Fruit fly (Drosophila melanogaster) whole organism, embryonic: ENCODE data around the gene CG31495.
A peak's percentile ranks its signal among the peaks of the same experiment; 100 is the strongest.

Experiments used
- ATbp ChIP-seq: fragments of 200-800 bp; sonication (Bioruptor generic); optimal IDR thresholded peaks from 2 replicates; lab custom pipeline; 2017; ENCODE audit warnings: missing biosample characterization, mild to moderate bottlenecking, missing genetic modification characterization, missing genetic modification reagents
- Blimp-1 ChIP-seq: fragments of 200-800 bp; sonication (Bioruptor generic); optimal IDR thresholded peaks from 3 replicates; lab custom pipeline; 2018; ENCODE audit warnings: missing biosample characterization, missing genetic modification characterization, mild to moderate bottlenecking, moderate library complexity, missing genetic modification reagents
- CG11247 ChIP-seq: fragments of 200-800 bp; sonication (Bioruptor generic); IDR thresholded peaks from 2 replicates; pipeline ENCODE4 v1.3.6; 2022; ENCODE audit warnings: missing biosample characterization, missing genetic modification characterization
- CG11456 ChIP-seq: fragments of 200-800 bp; sonication (Bioruptor generic); IDR thresholded peaks from 3 replicates; pipeline ENCODE4 v1.3.6; 2022; ENCODE audit warnings: missing biosample characterization, missing genetic modification characterization
- CG12071 ChIP-seq: fragments of 200-800 bp; sonication (Bioruptor generic); optimal IDR thresholded peaks from 3 replicates; lab custom pipeline; 2018; ENCODE audit warnings: missing biosample characterization, mild to moderate bottlenecking, missing genetic modification characterization
- CG14050 ChIP-seq: fragments of 200-800 bp; sonication (Bioruptor generic); IDR thresholded peaks from 3 replicates; pipeline ENCODE4 v1.3.6; 2022; ENCODE audit warnings: missing biosample characterization, missing genetic modification characterization
- CG14860 ChIP-seq: fragments of 200-800 bp; sonication (Bioruptor generic); IDR thresholded peaks from 3 replicates; pipeline ENCODE4 v1.3.6; 2022; ENCODE audit warnings: missing biosample characterization, missing genetic modification characterization; ENCODE audit not compliant: partially characterized antibody
- CG17912 ChIP-seq: fragments of 200-800 bp; sonication (Bioruptor generic); optimal IDR thresholded peaks from 2 replicates; lab custom pipeline; 2018; ENCODE audit warnings: missing biosample characterization, mild to moderate bottlenecking, missing genetic modification characterization
- CG1792 ChIP-seq: fragments of 200-800 bp; sonication (Bioruptor generic); optimal IDR thresholded peaks from 2 replicates; lab custom pipeline; 2016; ENCODE audit warnings: missing biosample characterization, missing genetic modification characterization
- CG18599 ChIP-seq: fragments of 200-800 bp; sonication (Bioruptor generic); optimal IDR thresholded peaks from 3 replicates; lab custom pipeline; 2017; ENCODE audit warnings: missing biosample characterization, missing genetic modification characterization, mild to moderate bottlenecking, moderate library complexity, missing genetic modification reagents
- CG2116 ChIP-seq: fragments of 200-800 bp; sonication (Bioruptor generic); optimal IDR thresholded peaks from 3 replicates; lab custom pipeline; 2018; ENCODE audit warnings: missing biosample characterization, mild to moderate bottlenecking, missing genetic modification characterization
- CG2712 ChIP-seq: fragments of 200-800 bp; optimal IDR thresholded peaks from 3 replicates; lab custom pipeline; 2019; ENCODE audit warnings: missing biosample characterization, mild to moderate bottlenecking, missing genetic modification characterization, moderate library complexity
- CG2875 ChIP-seq: fragments of 200-800 bp; sonication (Bioruptor generic); optimal IDR thresholded peaks from 2 replicates; lab custom pipeline; 2017; ENCODE audit warnings: missing biosample characterization, mild to moderate bottlenecking, missing genetic modification characterization, missing genetic modification reagents
- CG30020 ChIP-seq: fragments of 200-800 bp; optimal IDR thresholded peaks from 2 replicates; lab custom pipeline; 2019; ENCODE audit warnings: missing biosample characterization, mild to moderate bottlenecking, missing genetic modification characterization, moderate library complexity
- CG34422 ChIP-seq: fragments of 200-800 bp; sonication (Bioruptor generic); IDR thresholded peaks from 3 replicates; pipeline ENCODE4 v1.3.6; 2022; ENCODE audit warnings: missing biosample characterization, missing genetic modification characterization
- CG4424 ChIP-seq: fragments of 200-800 bp; sonication (Bioruptor generic); optimal IDR thresholded peaks from 3 replicates; lab custom pipeline; 2016; ENCODE audit warnings: missing biosample characterization, missing genetic modification characterization
- CG4854 ChIP-seq: fragments of 200-800 bp; sonication (Bioruptor generic); optimal IDR thresholded peaks from 2 replicates; lab custom pipeline; 2016; ENCODE audit warnings: missing biosample characterization, missing genetic modification characterization, inconsistent platforms
- CG6175 ChIP-seq: fragments of 200-800 bp; sonication (Bioruptor generic); IDR thresholded peaks from 3 replicates; pipeline ENCODE4 v1.3.6; 2022; ENCODE audit warnings: missing biosample characterization, missing genetic modification characterization
- CG7271 ChIP-seq: fragments of 200-800 bp; sonication (Bioruptor generic); optimal IDR thresholded peaks from 2 replicates; lab custom pipeline; 2018; ENCODE audit warnings: missing biosample characterization, mild to moderate bottlenecking, missing genetic modification characterization, moderate library complexity
- CG8281 ChIP-seq: fragments of 200-800 bp; sonication (Bioruptor generic); optimal IDR thresholded peaks from 2 replicates; lab custom pipeline; 2018; ENCODE audit warnings: missing biosample characterization, mild to moderate bottlenecking, missing genetic modification characterization, moderate library complexity
- CG9609 ChIP-seq: fragments of 200-800 bp; sonication (Bioruptor generic); optimal IDR thresholded peaks from 3 replicates; lab custom pipeline; 2016; ENCODE audit warnings: missing biosample characterization, missing genetic modification characterization
- CG9932 ChIP-seq: fragments of 200-800 bp; sonication (Bioruptor generic); IDR thresholded peaks from 2 replicates; pipeline ENCODE4 v1.3.6; 2022; ENCODE audit warnings: missing biosample characterization, missing genetic modification characterization
- Camta ChIP-seq: fragments of 200-800 bp; sonication (Bioruptor generic); optimal IDR thresholded peaks from 2 replicates; lab custom pipeline; 2016; ENCODE audit warnings: missing biosample characterization, missing genetic modification characterization
- CrebB ChIP-seq: fragments of 200-800 bp; sonication (Bioruptor generic); optimal IDR thresholded peaks from 3 replicates; lab custom pipeline; 2018; ENCODE audit warnings: missing biosample characterization, mild to moderate bottlenecking, missing genetic modification characterization
- ERR ChIP-seq: fragments of 200-800 bp; sonication (Bioruptor generic); optimal IDR thresholded peaks from 2 replicates; lab custom pipeline; 2016; ENCODE audit warnings: missing biosample characterization, missing genetic modification characterization
- H2.0 ChIP-seq: fragments of 200-800 bp; sonication (Bioruptor generic); IDR thresholded peaks from 2 replicates; pipeline ENCODE4 v1.3.6; 2022; ENCODE audit warnings: missing biosample characterization, missing genetic modification characterization
- HLH4C ChIP-seq: fragments of 200-800 bp; sonication (Bioruptor generic); IDR thresholded peaks from 3 replicates; pipeline ENCODE4 v1.3.6; 2022; ENCODE audit warnings: missing biosample characterization, missing genetic modification characterization; ENCODE audit not compliant: partially characterized antibody
- HmgZ ChIP-seq: fragments of 200-800 bp; sonication (Bioruptor generic); optimal IDR thresholded peaks from 2 replicates; lab custom pipeline; 2018; ENCODE audit warnings: missing biosample characterization, mild to moderate bottlenecking, missing genetic modification characterization
- Hr3 ChIP-seq: fragments of 200-800 bp; sonication (Bioruptor generic); optimal IDR thresholded peaks from 3 replicates; lab custom pipeline; 2016; ENCODE audit warnings: missing biosample characterization, missing genetic modification characterization
- Nf-YC ChIP-seq: fragments of 200-800 bp; optimal IDR thresholded peaks from 3 replicates; lab custom pipeline; 2019; ENCODE audit warnings: missing biosample characterization, mild to moderate bottlenecking, missing genetic modification characterization, moderate library complexity
- NfI ChIP-seq: fragments of 200-800 bp; sonication (Bioruptor generic); optimal IDR thresholded peaks from 3 replicates; lab custom pipeline; 2018; ENCODE audit warnings: missing biosample characterization, mild to moderate bottlenecking, missing genetic modification characterization, moderate library complexity
- Optix ChIP-seq: fragments of 200-800 bp; sonication (Bioruptor generic); IDR thresholded peaks from 3 replicates; pipeline ENCODE4 v1.3.6; 2022; ENCODE audit warnings: missing biosample characterization, missing genetic modification characterization
- Poxn ChIP-seq: fragments of 200-800 bp; sonication (Bioruptor generic); IDR thresholded peaks from 2 replicates; pipeline ENCODE4 v1.3.6; 2022; ENCODE audit warnings: missing biosample characterization, missing genetic modification characterization
- Sox100B ChIP-seq: fragments of 200-800 bp; sonication (Bioruptor generic); optimal IDR thresholded peaks from 3 replicates; lab custom pipeline; 2018; ENCODE audit warnings: missing biosample characterization, mild to moderate bottlenecking, missing genetic modification characterization
- Sox102F ChIP-seq: fragments of 200-800 bp; sonication (Bioruptor generic); optimal IDR thresholded peaks from 2 replicates; lab custom pipeline; 2018; ENCODE audit warnings: missing biosample characterization, mild to moderate bottlenecking, missing genetic modification characterization, moderate library complexity
- al ChIP-seq: fragments of 200-800 bp; sonication (Bioruptor generic); IDR thresholded peaks from 2 replicates; pipeline ENCODE4 v1.3.6; 2022; ENCODE audit warnings: missing biosample characterization, missing genetic modification characterization
- ara ChIP-seq: fragments of 200-800 bp; sonication (Bioruptor generic); IDR thresholded peaks from 2 replicates; pipeline ENCODE4 v1.3.6; 2022; ENCODE audit warnings: missing biosample characterization, missing genetic modification characterization
- bbx ChIP-seq: fragments of 200-800 bp; sonication (Bioruptor generic); IDR thresholded peaks from 2 replicates; pipeline ENCODE4 v1.3.6; 2022; ENCODE audit warnings: missing biosample characterization, missing genetic modification characterization; ENCODE audit not compliant: partially characterized antibody
- chm ChIP-seq: fragments of 200-800 bp; sonication (Bioruptor generic); IDR thresholded peaks from 2 replicates; pipeline ENCODE4 v1.3.6; 2022; ENCODE audit warnings: missing biosample characterization, missing genetic modification characterization
- corto ChIP-seq: fragments of 200-800 bp; sonication (Bioruptor generic); optimal IDR thresholded peaks from 2 replicates; lab custom pipeline; 2016; ENCODE audit warnings: missing biosample characterization, mild to moderate bottlenecking, missing genetic modification characterization, moderate library complexity
- crc ChIP-seq: fragments of 200-800 bp; sonication (Bioruptor generic); optimal IDR thresholded peaks from 2 replicates; lab custom pipeline; 2016; ENCODE audit warnings: missing biosample characterization, missing genetic modification characterization
- ewg ChIP-seq: fragments of 200-800 bp; sonication (Bioruptor generic); optimal IDR thresholded peaks from 3 replicates; lab custom pipeline; 2017; ENCODE audit warnings: mild to moderate bottlenecking, missing biosample characterization, missing genetic modification reagents, missing genetic modification characterization
- fu2 ChIP-seq: fragments of 200-800 bp; sonication (Bioruptor generic); optimal IDR thresholded peaks from 2 replicates; lab custom pipeline; 2016; ENCODE audit warnings: missing biosample characterization, missing genetic modification characterization
- ken ChIP-seq: fragments of 200-800 bp; sonication (Bioruptor generic); IDR thresholded peaks from 3 replicates; pipeline ENCODE4 v1.3.6; 2022; ENCODE audit warnings: missing biosample characterization, missing genetic modification characterization
- odd ChIP-seq: fragments of 200-800 bp; sonication (Bioruptor generic); optimal IDR thresholded peaks from 2 replicates; lab custom pipeline; 2017; ENCODE audit warnings: missing biosample characterization, mild to moderate bottlenecking, missing genetic modification characterization
- pfk ChIP-seq: fragments of 200-800 bp; sonication (Bioruptor generic); optimal IDR thresholded peaks from 2 replicates; lab custom pipeline; 2018; ENCODE audit warnings: missing biosample characterization, mild to moderate bottlenecking, missing genetic modification characterization, moderate library complexity
- row ChIP-seq: fragments of 200-800 bp; sonication (Bioruptor generic); IDR thresholded peaks from 3 replicates; pipeline ENCODE4 v1.3.6; 2022; ENCODE audit warnings: missing biosample characterization, missing genetic modification characterization
- salm ChIP-seq: fragments of 200-800 bp; sonication (Bioruptor generic); optimal IDR thresholded peaks from 2 replicates; lab custom pipeline; 2018; ENCODE audit warnings: missing biosample characterization, mild to moderate bottlenecking, missing genetic modification characterization
- stwl ChIP-seq: fragments of 200-800 bp; sonication (Bioruptor generic); optimal IDR thresholded peaks from 3 replicates; lab custom pipeline; 2018; ENCODE audit warnings: missing biosample characterization, mild to moderate bottlenecking, missing genetic modification characterization, moderate library complexity
- trh ChIP-seq: fragments of 200-800 bp; sonication (Bioruptor generic); optimal IDR thresholded peaks from 2 replicates; lab custom pipeline; 2016; ENCODE audit warnings: missing biosample characterization, missing genetic modification characterization
- zfh2 ChIP-seq: fragments of 200-800 bp; sonication (Bioruptor generic); optimal IDR thresholded peaks from 2 replicates; lab custom pipeline; 2016; ENCODE audit warnings: missing biosample characterization, missing genetic modification characterization

The CG31495 gene

DNA sequence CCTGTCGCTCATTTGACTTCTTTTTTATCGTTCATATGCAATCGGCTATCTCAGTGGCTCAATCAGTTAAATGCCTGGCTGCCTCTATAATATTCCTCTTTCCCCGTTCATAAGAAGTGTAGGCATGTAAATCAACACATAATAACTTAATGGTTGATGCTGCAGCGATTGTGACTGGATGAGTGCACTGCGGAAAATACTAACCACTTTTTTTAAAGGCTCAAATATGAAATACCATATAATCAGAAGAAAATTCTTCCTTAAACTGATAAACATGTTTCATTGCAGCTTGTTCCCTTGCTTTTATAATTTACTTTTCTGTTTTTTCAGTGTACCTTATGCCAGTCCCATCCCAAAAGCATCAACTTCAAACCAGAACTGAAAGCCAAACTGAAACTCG lies 45.2 kb upstream of the CG31495 start (continued):
- TF ChIP-seq ewg (GFP tag; lab: Kevin White, UChicago) = no peak
- no peak for TF ChIP-seq ERR
- TF ChIP-seq CG9932 (GFP tag; lab: Robert Waterston, UW) = no peak
- TF ChIP-seq CG7271 = no peak
- no peak for TF ChIP-seq CG1792 (GFP tag; lab: Kevin White, UChicago)
- peak; percentile 68; the same call in 1 of the 2 replicates for TF ChIP-seq ara (GFP tag; lab: Robert Waterston, UW)
- TF ChIP-seq CG18599 (GFP tag; lab: Kevin White, UChicago) = no peak
- no peak for TF ChIP-seq al (GFP tag; lab: Robert Waterston, UW)
- no peak for TF ChIP-seq odd (GFP tag; lab: Kevin White, UChicago)
- no peak for TF ChIP-seq CG9609 (GFP tag; lab: Kevin White, UChicago)
- TF ChIP-seq NfI = no peak
- no peak for TF ChIP-seq CG14050 (GFP tag; lab: Robert Waterston, UW)
- no peak for TF ChIP-seq corto (GFP tag; lab: Kevin White, UChicago)
- TF ChIP-seq fu2 (GFP tag; lab: Kevin White, UChicago) = no peak
- no peak for TF ChIP-seq CG14860 (GFP tag; lab: Robert Waterston, UW)
- no peak for TF ChIP-seq Hr3
- TF ChIP-seq Blimp-1 (GFP tag; lab: Kevin White, UChicago) = peak; percentile 46
- no peak for TF ChIP-seq crc
- TF ChIP-seq ken (GFP tag; lab: Robert Waterston, UW) = 0 out of 3 replicates have a peak, but pooled peaks have one; percentile 27
- peak; percentile 15 for TF ChIP-seq Sox102F (GFP tag; lab: Kevin White, UChicago)
- no peak for TF ChIP-seq CG2875 (GFP tag; lab: Kevin White, UChicago)
- peak; percentile 1 for TF ChIP-seq Camta
- TF ChIP-seq Poxn (GFP tag; lab: Robert Waterston, UW) = no peak
- peak; percentile 15 for TF ChIP-seq Sox100B
- TF ChIP-seq CG4424 (GFP tag; lab: Kevin White, UChicago) = peak; percentile 47
- TF ChIP-seq stwl (tag; lab: Kevin White, UChicago) = no peak
- TF ChIP-seq CG17912 (GFP tag; lab: Kevin White, UChicago) = no peak
- no peak for TF ChIP-seq ATbp
- TF ChIP-seq salm = no peak
- no peak for TF ChIP-seq H2.0
- no peak for TF ChIP-seq trh (GFP tag; lab: Kevin White, UChicago)
- TF ChIP-seq HmgZ (tag; lab: Kevin White, UChicago) = no peak
- no peak for TF ChIP-seq CG8281 (tag; lab: Kevin White, UChicago)
- no peak for TF ChIP-seq pfk (GFP tag; lab: Kevin White, UChicago)
- TF ChIP-seq CG2712 (tag; lab: Kevin White, UChicago) = peak; percentile 74
- no peak for TF ChIP-seq bbx (GFP tag; lab: Robert Waterston, UW)
- TF ChIP-seq CG12071 = no peak
- TF ChIP-seq CG2116 (GFP tag; lab: Kevin White, UChicago) = no peak
- TF ChIP-seq CrebB (tag; lab: Kevin White, UChicago) = no peak
- no peak for TF ChIP-seq CG11456 (GFP tag; lab: Robert Waterston, UW)
- TF ChIP-seq CG11247 (GFP tag; lab: Robert Waterston, UW) = no peak
- no peak for TF ChIP-seq CG30020 (tag; lab: Kevin White, UChicago)
- no peak for TF ChIP-seq Optix (GFP tag; lab: Robert Waterston, UW)
- no peak for TF ChIP-seq CG4854 (GFP tag; lab: Kevin White, UChicago)
- no peak for TF ChIP-seq Nf-YC (tag; lab: Kevin White, UChicago)
- peak; percentile 46 for TF ChIP-seq row (GFP tag; lab: Robert Waterston, UW)
- no peak for TF ChIP-seq zfh2 (GFP tag; lab: Kevin White, UChicago)
- TF ChIP-seq chm (GFP tag; lab: Robert Waterston, UW) = peak; percentile 11; the same call in 1 of the 2 replicates
- TF ChIP-seq CG6175 (GFP tag; lab: Robert Waterston, UW) = no peak
- TF ChIP-seq CG34422 (GFP tag; lab: Robert Waterston, UW) = 0 out of 3 replicates have a peak, but pooled peaks have one; percentile 21
- TF ChIP-seq HLH4C (GFP tag; lab: Robert Waterston, UW) = no peak
